Comparison of ENCODE assay signal across 1 fruit fly cellular context in genomic region chr2L:21102399-21103108, dm6.
TF ChIP-seq lines count a peak whose summit lies in the region.

TSS of gene CG9257 (plus strand) at chr2L:21102743.

TF ChIP-seq in whole organism, embryonic, 481 proteins besides CTCF, POLR2A, EP300 and RAD21 (continued from another document and continues in another):
- TF ChIP-seq Antp (GFP tag; optimal IDR thresholded peaks at IDR 0.05; lab: Kevin White, UChicago): peak; percentile 6
- TF ChIP-seq Doc3 (GFP tag; IDR thresholded peaks at IDR 0.05; lab: Robert Waterston, UW; ENCODE audit: partially characterized antibody): no peak
- TF ChIP-seq pan (optimal IDR thresholded peaks at IDR 0.05; lab: Kevin White, UChicago): no peak
- TF ChIP-seq pan (GFP tag; optimal IDR thresholded peaks at IDR 0.05 in 1 of 2, IDR thresholded peaks at IDR 0.05 in 1 of 2): no peak
- peak; percentile 72 for TF ChIP-seq Ets97D (GFP tag; optimal IDR thresholded peaks at IDR 0.05; lab: Kevin White, UChicago)
- TF ChIP-seq CG15269 (tag; optimal IDR thresholded peaks at IDR 0.05; lab: Kevin White, UChicago): no peak
- TF ChIP-seq Nf-YC (tag; optimal IDR thresholded peaks at IDR 0.05; lab: Kevin White, UChicago): no peak
- TF ChIP-seq gsb (GFP tag; IDR thresholded peaks at IDR 0.05; lab: Robert Waterston, UW): no peak
- TF ChIP-seq unc-4 (GFP tag; IDR thresholded peaks at IDR 0.05; lab: Robert Waterston, UW; ENCODE audit: partially characterized antibody): 0 out of 2 replicates have a peak, but pooled peaks have one; percentile 19
- TF ChIP-seq ATbp (GFP tag; optimal IDR thresholded peaks at IDR 0.05; lab: Kevin White, UChicago): no peak
- TF ChIP-seq CG32767 (GFP tag; IDR thresholded peaks at IDR 0.05; lab: Robert Waterston, UW): no peak
- peak; percentile 39 for TF ChIP-seq CG30020 (tag; optimal IDR thresholded peaks at IDR 0.05; lab: Kevin White, UChicago)
- peak; percentile 75 for TF ChIP-seq CG4360 (GFP tag; IDR thresholded peaks at IDR 0.05; lab: Robert Waterston, UW)
- TF ChIP-seq Hmr (GFP tag; optimal IDR thresholded peaks at IDR 0.05; lab: Kevin White, UChicago): peak; percentile 38
- TF ChIP-seq NC2α (GFP tag; optimal IDR thresholded peaks at IDR 0.05; lab: Kevin White, UChicago): no peak
- TF ChIP-seq insv (GFP tag; optimal IDR thresholded peaks at IDR 0.05; lab: Kevin White, UChicago): no peak
- TF ChIP-seq eyg (GFP tag; optimal IDR thresholded peaks at IDR 0.05; lab: Kevin White, UChicago): no peak
- no peak for TF ChIP-seq Hr3 (GFP tag; optimal IDR thresholded peaks at IDR 0.05; lab: Kevin White, UChicago)
- no peak for TF ChIP-seq dpn (GFP tag; optimal IDR thresholded peaks at IDR 0.05; lab: Kevin White, UChicago)
- no peak for TF ChIP-seq Ada2b (GFP tag; IDR thresholded peaks at IDR 0.05; lab: Robert Waterston, UW)
- peak; percentile 4 for TF ChIP-seq Sry-β (GFP tag; optimal IDR thresholded peaks at IDR 0.05; lab: Kevin White, UChicago)
- no peak; the same call in none of the 2 replicates for TF ChIP-seq MBD-R2 (GFP tag; IDR thresholded peaks at IDR 0.05; lab: Robert Waterston, UW)
- TF ChIP-seq CG17359 (tag; optimal IDR thresholded peaks at IDR 0.05; lab: Kevin White, UChicago): no peak
- peak; percentile 0 for TF ChIP-seq CG7786 (GFP tag; optimal IDR thresholded peaks at IDR 0.05; lab: Kevin White, UChicago)
- TF ChIP-seq CG12236 (GFP tag; optimal IDR thresholded peaks at IDR 0.05; lab: Kevin White, UChicago): no peak
- no peak for TF ChIP-seq CG11695 (GFP tag; IDR thresholded peaks at IDR 0.05; lab: Robert Waterston, UW)
- no peak for TF ChIP-seq ash1 (GFP tag; optimal IDR thresholded peaks at IDR 0.05; lab: Kevin White, UChicago)
- TF ChIP-seq CG9727 (GFP tag; optimal IDR thresholded peaks at IDR 0.05; lab: Kevin White, UChicago): no peak
- no peak for TF ChIP-seq Camta (GFP tag; optimal IDR thresholded peaks at IDR 0.05; lab: Kevin White, UChicago)
- TF ChIP-seq Chrac-16 (GFP tag; optimal IDR thresholded peaks at IDR 0.05; lab: Kevin White, UChicago): no peak
- TF ChIP-seq br (optimal IDR thresholded peaks at IDR 0.05; lab: Kevin White, UChicago): no peak
- peak; percentile 74 for TF ChIP-seq row (GFP tag; IDR thresholded peaks at IDR 0.05; lab: Robert Waterston, UW)
- no peak for TF ChIP-seq CG8089 (GFP tag; optimal IDR thresholded peaks at IDR 0.05; lab: Kevin White, UChicago)
- TF ChIP-seq CG33213 (GFP tag; optimal IDR thresholded peaks at IDR 0.05; lab: Kevin White, UChicago): peak; percentile 38
- peak; percentile 48 for TF ChIP-seq CG17186 (GFP tag; optimal IDR thresholded peaks at IDR 0.05; lab: Kevin White, UChicago)
- TF ChIP-seq nerfin-2 (GFP tag; IDR thresholded peaks at IDR 0.05; lab: Robert Waterston, UW; ENCODE audit: partially characterized antibody): no peak
- peak; percentile 44 for TF ChIP-seq CG8388 (GFP tag; optimal IDR thresholded peaks at IDR 0.05; lab: Kevin White, UChicago)
- TF ChIP-seq CG1024 (GFP tag; IDR thresholded peaks at IDR 0.05; lab: Robert Waterston, UW): no peak
- no peak for TF ChIP-seq jing (GFP tag; optimal IDR thresholded peaks at IDR 0.05; lab: Kevin White, UChicago)
- TF ChIP-seq CG11247 (GFP tag; IDR thresholded peaks at IDR 0.05; lab: Robert Waterston, UW): no peak
- peak; percentile 6 for TF ChIP-seq CG13424 (tag; optimal IDR thresholded peaks at IDR 0.05; lab: Kevin White, UChicago)
- peak; percentile 6 for TF ChIP-seq CG30403 (GFP tag; optimal IDR thresholded peaks at IDR 0.05; lab: Kevin White, UChicago)
- no peak for TF ChIP-seq Mad (GFP tag; optimal IDR thresholded peaks at IDR 0.05; lab: Kevin White, UChicago)
- no peak for TF ChIP-seq E2f1 (GFP tag; IDR thresholded peaks at IDR 0.05; lab: Robert Waterston, UW)
- TF ChIP-seq CG8290 (GFP tag; optimal IDR thresholded peaks at IDR 0.05; lab: Kevin White, UChicago): no peak
- no peak for TF ChIP-seq CG8290 (tag; optimal IDR thresholded peaks at IDR 0.05; lab: Kevin White, UChicago)
- TF ChIP-seq emc (GFP tag; optimal IDR thresholded peaks at IDR 0.05; lab: Kevin White, UChicago): no peak
- peak; percentile 20 for TF ChIP-seq CG4424 (GFP tag; optimal IDR thresholded peaks at IDR 0.05; lab: Kevin White, UChicago)
- peak; percentile 61 for TF ChIP-seq Sin3A (optimal IDR thresholded peaks at IDR 0.05; lab: Kevin White, UChicago)
- no peak for TF ChIP-seq zfh2 (GFP tag; optimal IDR thresholded peaks at IDR 0.05; lab: Kevin White, UChicago)
- TF ChIP-seq CG10366 (GFP tag; IDR thresholded peaks at IDR 0.05; lab: Robert Waterston, UW): no peak
- no peak for TF ChIP-seq fd64A (GFP tag; optimal IDR thresholded peaks at IDR 0.05; lab: Kevin White, UChicago)
- TF ChIP-seq Kr (GFP tag; optimal IDR thresholded peaks at IDR 0.05; lab: Kevin White, UChicago): no peak
- no peak for TF ChIP-seq cg (GFP tag; optimal IDR thresholded peaks at IDR 0.05; lab: Kevin White, UChicago)
- peak; percentile 0 for TF ChIP-seq B-H2 (GFP tag; optimal IDR thresholded peaks at IDR 0.05; lab: Kevin White, UChicago)
- TF ChIP-seq Dp (GFP tag; optimal IDR thresholded peaks at IDR 0.05; lab: Kevin White, UChicago): peak; percentile 66
- TF ChIP-seq Trl (optimal IDR thresholded peaks at IDR 0.05; lab: Kevin White, UChicago): no peak
- TF ChIP-seq Trl (GFP tag; optimal IDR thresholded peaks at IDR 0.05; lab: Kevin White, UChicago): peak; percentile 22
- no peak for TF ChIP-seq Atf-2 (GFP tag; optimal IDR thresholded peaks at IDR 0.05; lab: Kevin White, UChicago)
- no peak for TF ChIP-seq dysf (GFP tag; IDR thresholded peaks at IDR 0.05; lab: Robert Waterston, UW)
- no peak for TF ChIP-seq CG8765 (GFP tag; IDR thresholded peaks at IDR 0.05; lab: Robert Waterston, UW)
- 0 out of 2 replicates have a peak, but pooled peaks have one; percentile 38 for TF ChIP-seq CG9932 (GFP tag; IDR thresholded peaks at IDR 0.05; lab: Robert Waterston, UW)
- TF ChIP-seq CG17829 (tag; optimal IDR thresholded peaks at IDR 0.05; lab: Kevin White, UChicago): peak; percentile 11
- peak; percentile 94 for TF ChIP-seq Max (GFP tag; optimal IDR thresholded peaks at IDR 0.05; lab: Kevin White, UChicago)
- TF ChIP-seq CG13287 (GFP tag; IDR thresholded peaks at IDR 0.05; lab: Robert Waterston, UW; ENCODE audit: partially characterized antibody): peak; percentile 18; the same call in 1 of the 2 replicates
- no peak for TF ChIP-seq Awh (GFP tag; IDR thresholded peaks at IDR 0.05; lab: Robert Waterston, UW)
- TF ChIP-seq tin (GFP tag; optimal IDR thresholded peaks at IDR 0.05; lab: Kevin White, UChicago): no peak
- TF ChIP-seq CG7556 (GFP tag; optimal IDR thresholded peaks at IDR 0.05; lab: Kevin White, UChicago): no peak
- TF ChIP-seq zen (tag; optimal IDR thresholded peaks at IDR 0.05; lab: Kevin White, UChicago): peak; percentile 18
- TF ChIP-seq sens (GFP tag; lab: Kevin White, UChicago): peak; percentile 91
- TF ChIP-seq CG16863 (GFP tag; optimal IDR thresholded peaks at IDR 0.05; lab: Kevin White, UChicago): no peak
- no peak for TF ChIP-seq CG7271 (tag; optimal IDR thresholded peaks at IDR 0.05; lab: Kevin White, UChicago)
- peak; percentile 6 for TF ChIP-seq Side (GFP tag; optimal IDR thresholded peaks at IDR 0.05; lab: Kevin White, UChicago)
- peak; percentile 21 for TF ChIP-seq pho (GFP tag; optimal IDR thresholded peaks at IDR 0.05; lab: Kevin White, UChicago)
- no peak for TF ChIP-seq Rx (GFP tag; IDR thresholded peaks at IDR 0.05; lab: Robert Waterston, UW)
- no peak for TF ChIP-seq NC2β (GFP tag; optimal IDR thresholded peaks at IDR 0.05; lab: Kevin White, UChicago)
- peak; percentile 36 for TF ChIP-seq CG2116 (GFP tag; optimal IDR thresholded peaks at IDR 0.05; lab: Kevin White, UChicago)
- no peak for TF ChIP-seq gcm2 (GFP tag; optimal IDR thresholded peaks at IDR 0.05; lab: Kevin White, UChicago)
- TF ChIP-seq pzg (GFP tag; optimal IDR thresholded peaks at IDR 0.05; lab: Kevin White, UChicago): peak; percentile 65
- peak; percentile 73 for TF ChIP-seq CG3995 (GFP tag; optimal IDR thresholded peaks at IDR 0.05; lab: Kevin White, UChicago)
- peak; percentile 43 for TF ChIP-seq HmgZ (tag; optimal IDR thresholded peaks at IDR 0.05; lab: Kevin White, UChicago)
- no peak for TF ChIP-seq esg (GFP tag; conservative IDR thresholded peaks at IDR 0.05; lab: Robert Waterston, UW)
- TF ChIP-seq chn (GFP tag; optimal IDR thresholded peaks at IDR 0.05; lab: Kevin White, UChicago): no peak
- no peak for TF ChIP-seq CG10543 (GFP tag; optimal IDR thresholded peaks at IDR 0.05; lab: Kevin White, UChicago)
- TF ChIP-seq bab2 (GFP tag; optimal IDR thresholded peaks at IDR 0.05; lab: Kevin White, UChicago): peak; percentile 6
- peak; percentile 46 for TF ChIP-seq CG10267 (tag; optimal IDR thresholded peaks at IDR 0.05; lab: Kevin White, UChicago)
- no peak for TF ChIP-seq Tbp (GFP tag; optimal IDR thresholded peaks at IDR 0.05; lab: Kevin White, UChicago)
- no peak for TF ChIP-seq CG4854 (GFP tag; optimal IDR thresholded peaks at IDR 0.05; lab: Kevin White, UChicago)
- TF ChIP-seq CG32532 (GFP tag; IDR thresholded peaks at IDR 0.05; lab: Robert Waterston, UW): no peak
- no peak for TF ChIP-seq lmd (GFP tag; IDR thresholded peaks at IDR 0.05; lab: Robert Waterston, UW)
- no peak for TF ChIP-seq Dek (tag; optimal IDR thresholded peaks at IDR 0.05; lab: Kevin White, UChicago)
- TF ChIP-seq CG18619 (GFP tag; optimal IDR thresholded peaks at IDR 0.05; lab: Kevin White, UChicago): no peak
- TF ChIP-seq Usf (GFP tag; optimal IDR thresholded peaks at IDR 0.05; lab: Kevin White, UChicago): no peak
- TF ChIP-seq chinmo (GFP tag; IDR thresholded peaks at IDR 0.05; lab: Robert Waterston, UW; ENCODE audit: partially characterized antibody): 0 out of 4 replicates have a peak, but pooled peaks have one; percentile 10
- peak; percentile 16; the same call in 1 of the 2 replicates for TF ChIP-seq slbo (GFP tag; IDR thresholded peaks at IDR 0.05; lab: Robert Waterston, UW)
- TF ChIP-seq nau (GFP tag; optimal IDR thresholded peaks at IDR 0.05; lab: Kevin White, UChicago): no peak
- peak; percentile 38 for TF ChIP-seq CG18011 (GFP tag; optimal IDR thresholded peaks at IDR 0.05; lab: Kevin White, UChicago)
- TF ChIP-seq usp (GFP tag; optimal IDR thresholded peaks at IDR 0.05; lab: Kevin White, UChicago): no peak
- no peak for TF ChIP-seq Bteb2 (GFP tag; optimal IDR thresholded peaks at IDR 0.05; lab: Kevin White, UChicago)
- TF ChIP-seq CG12104 (GFP tag; optimal IDR thresholded peaks at IDR 0.05; lab: Kevin White, UChicago): no peak
- TF ChIP-seq Mes4 (GFP tag; optimal IDR thresholded peaks at IDR 0.05; lab: Kevin White, UChicago): peak; percentile 7
- no peak for TF ChIP-seq CG12769 (tag; optimal IDR thresholded peaks at IDR 0.05; lab: Kevin White, UChicago)
- TF ChIP-seq Stat92E (GFP tag; optimal IDR thresholded peaks at IDR 0.05; lab: Kevin White, UChicago): peak in 1 of 3 experiments; percentile 32
- TF ChIP-seq Hr78 (GFP tag; optimal IDR thresholded peaks at IDR 0.05; lab: Kevin White, UChicago): no peak
- TF ChIP-seq CG6813 (GFP tag; optimal IDR thresholded peaks at IDR 0.05; lab: Kevin White, UChicago): no peak
- TF ChIP-seq Pdp1 (GFP tag; optimal IDR thresholded peaks at IDR 0.05; lab: Kevin White, UChicago): peak in 1 of 2 experiments; percentile 33
- peak; percentile 48 for TF ChIP-seq CG4617 (GFP tag; optimal IDR thresholded peaks at IDR 0.05; lab: Kevin White, UChicago; ENCODE audit: borderline replicate concordance)
- TF ChIP-seq CG5180 (GFP tag; optimal IDR thresholded peaks at IDR 0.05; lab: Kevin White, UChicago): no peak
- TF ChIP-seq trem (tag; optimal IDR thresholded peaks at IDR 0.05; lab: Kevin White, UChicago): peak; percentile 23
- TF ChIP-seq Fer1 (GFP tag; optimal IDR thresholded peaks at IDR 0.05; lab: Kevin White, UChicago): peak; percentile 3
- TF ChIP-seq lilli (GFP tag; optimal IDR thresholded peaks at IDR 0.05; lab: Kevin White, UChicago): peak; percentile 46
- TF ChIP-seq phol (tag; optimal IDR thresholded peaks at IDR 0.05; lab: Kevin White, UChicago): peak; percentile 13
- peak; percentile 60 for TF ChIP-seq stwl (tag; optimal IDR thresholded peaks at IDR 0.05; lab: Kevin White, UChicago)
- no peak for TF ChIP-seq Oli (tag; optimal IDR thresholded peaks at IDR 0.05; lab: Kevin White, UChicago)
- peak; percentile 6 for TF ChIP-seq Med (GFP tag; lab: Kevin White, UChicago)
- 0 out of 2 replicates have a peak, but pooled peaks have one; percentile 31 for TF ChIP-seq sna (GFP tag; IDR thresholded peaks at IDR 0.05; lab: Robert Waterston, UW; ENCODE audit: partially characterized antibody)
- TF ChIP-seq CoRest (tag; optimal IDR thresholded peaks at IDR 0.05; lab: Kevin White, UChicago): peak; percentile 20
- TF ChIP-seq CG2120 (GFP tag; optimal IDR thresholded peaks at IDR 0.05; lab: Kevin White, UChicago): peak; percentile 45
- no peak for TF ChIP-seq CG31365 (tag; optimal IDR thresholded peaks at IDR 0.05; lab: Kevin White, UChicago)
- peak; percentile 87 for TF ChIP-seq YL-1 (GFP tag; optimal IDR thresholded peaks at IDR 0.05; lab: Kevin White, UChicago)
- TF ChIP-seq gfzf (GFP tag; optimal IDR thresholded peaks at IDR 0.05; lab: Kevin White, UChicago): peak; percentile 84
- TF ChIP-seq CG6175 (GFP tag; IDR thresholded peaks at IDR 0.05; lab: Robert Waterston, UW): no peak
- peak; percentile 59 for TF ChIP-seq CG14710 (tag; optimal IDR thresholded peaks at IDR 0.05; lab: Kevin White, UChicago)
- TF ChIP-seq C15 (GFP tag; IDR thresholded peaks at IDR 0.05; lab: Robert Waterston, UW): no peak
- no peak for TF ChIP-seq kah (GFP tag; optimal IDR thresholded peaks at IDR 0.05; lab: Kevin White, UChicago)
- TF ChIP-seq Myb (GFP tag; optimal IDR thresholded peaks at IDR 0.05; lab: Kevin White, UChicago): peak; percentile 24
- TF ChIP-seq CG11723 (GFP tag; optimal IDR thresholded peaks at IDR 0.05; lab: Kevin White, UChicago): no peak
- TF ChIP-seq CG2199 (GFP tag; IDR thresholded peaks at IDR 0.05; lab: Robert Waterston, UW): no peak
- TF ChIP-seq CG12659 (GFP tag; optimal IDR thresholded peaks at IDR 0.05; lab: Kevin White, UChicago): peak; percentile 65
- TF ChIP-seq E2f2 (GFP tag; IDR thresholded peaks at IDR 0.05; lab: Robert Waterston, UW): peak; percentile 62
- TF ChIP-seq CG6272 (GFP tag; IDR thresholded peaks at IDR 0.05; lab: Robert Waterston, UW): 0 out of 2 replicates have a peak, but pooled peaks have one; percentile 5
- no peak for TF ChIP-seq chm (GFP tag; IDR thresholded peaks at IDR 0.05; lab: Robert Waterston, UW)
- peak; percentile 38 for TF ChIP-seq CHES-1-like (GFP tag; optimal IDR thresholded peaks at IDR 0.05; lab: Kevin White, UChicago)
- TF ChIP-seq CG9797 (GFP tag; optimal IDR thresholded peaks at IDR 0.05; lab: Kevin White, UChicago): peak; percentile 86
- TF ChIP-seq abd-A (tag; optimal IDR thresholded peaks at IDR 0.05; lab: Kevin White, UChicago): no peak
